Worm (Caenorhabditis elegans) whole organism, L2 larva: ENCODE data around the gene Y69A2AR.24.

Source experiments
- Y55F3AM.14 ChIP-seq: fragments of 200-800 bp; sonication (Bioruptor generic); optimal IDR thresholded peaks from 2 replicates; lab custom pipeline; 2018; ENCODE audit warnings: mild to moderate bottlenecking, missing genetic modification characterization, missing compliant biosample characterization
- ama-1 ChIP-seq: fragments of 150-350 bp; optimal IDR thresholded peaks from 2 replicates; lab custom pipeline; 2018; ENCODE audit warnings: inconsistent platforms
- crh-2 ChIP-seq: sonication (generic microtip); optimal IDR thresholded peaks from 2 replicates; lab custom pipeline; 2017; ENCODE audit warnings: missing biosample characterization, missing genetic modification characterization
- egl-27 ChIP-seq: sonication (generic microtip); optimal IDR thresholded peaks from 3 replicates; lab custom pipeline; 2017; ENCODE audit warnings: missing biosample characterization, missing genetic modification reagents, missing genetic modification characterization
- gmeb-1 ChIP-seq: fragments of 150-350 bp; optimal IDR thresholded peaks from 2 replicates; lab custom pipeline; 2014; ENCODE audit warnings: missing biosample characterization, missing genetic modification characterization
- lin-11 ChIP-seq: fragments of 150-350 bp; sonication (generic microtip); optimal IDR thresholded peaks from 2 replicates; lab custom pipeline; 2014; ENCODE audit warnings: missing biosample characterization, missing genetic modification characterization, inconsistent platforms, mixed read lengths
- lin-39 ChIP-seq: fragments of 150-350 bp; optimal IDR thresholded peaks from 2 replicates; lab custom pipeline; 2014; ENCODE audit warnings: missing biosample characterization, missing genetic modification reagents, missing genetic modification characterization
- lsy-2 ChIP-seq, 2 experiments: fragments of 150-350 bp in 1 of 2; sonication (generic microtip) in 1 of 2; optimal IDR thresholded peaks; 2 replicates each; lab custom pipeline; 2014 to 2017; ENCODE audit warnings: missing biosample characterization in 2 of 2, missing genetic modification characterization in 2 of 2
- nhr-11 ChIP-seq: fragments of 150-350 bp; optimal IDR thresholded peaks from 2 replicates; lab custom pipeline; 2014; ENCODE audit warnings: missing biosample characterization, missing genetic modification characterization
- nhr-12 ChIP-seq: fragments of 150-350 bp; optimal IDR thresholded peaks from 2 replicates; lab custom pipeline; 2014; ENCODE audit warnings: missing biosample characterization, missing genetic modification characterization
- nhr-21 ChIP-seq: fragments of 150-350 bp; optimal IDR thresholded peaks from 2 replicates; lab custom pipeline; 2014; ENCODE audit warnings: missing biosample characterization, missing genetic modification characterization
- nhr-23 ChIP-seq: fragments of 150-350 bp; optimal IDR thresholded peaks from 2 replicates; lab custom pipeline; 2014; ENCODE audit warnings: missing biosample characterization, missing genetic modification reagents, missing genetic modification characterization
- nhr-6 ChIP-seq: fragments of 150-350 bp; optimal IDR thresholded peaks from 2 replicates; lab custom pipeline; 2014; ENCODE audit warnings: missing biosample characterization, missing genetic modification characterization
- peb-1 ChIP-seq: fragments of 150-350 bp; optimal IDR thresholded peaks from 2 replicates; lab custom pipeline; 2014; ENCODE audit warnings: missing biosample characterization, missing genetic modification characterization
- sem-4 ChIP-seq: fragments of 150-350 bp; optimal IDR thresholded peaks from 2 replicates; lab custom pipeline; 2014; ENCODE audit warnings: missing biosample characterization, missing genetic modification reagents, missing genetic modification characterization
- unc-62 ChIP-seq: fragments of 150-350 bp; optimal IDR thresholded peaks from 2 replicates; lab custom pipeline; 2014; ENCODE audit warnings: missing biosample characterization, missing genetic modification reagents, missing genetic modification characterization
- zag-1 ChIP-seq: fragments of 150-350 bp; optimal IDR thresholded peaks from 2 replicates; lab custom pipeline; 2014; ENCODE audit warnings: missing biosample characterization, missing genetic modification characterization
- ztf-1 ChIP-seq: fragments of 200-800 bp; sonication (Bioruptor generic); conservative IDR thresholded peaks from 2 replicates; pipeline ENCODE4 v1.3.6; 2022; ENCODE audit warnings: missing genetic modification characterization, missing compliant biosample characterization
- ztf-11 ChIP-seq: sonication (generic microtip); optimal IDR thresholded peaks from 2 replicates; lab custom pipeline; 2017; ENCODE audit warnings: missing biosample characterization, missing genetic modification characterization

The Y69A2AR.24 gene

DNA sequence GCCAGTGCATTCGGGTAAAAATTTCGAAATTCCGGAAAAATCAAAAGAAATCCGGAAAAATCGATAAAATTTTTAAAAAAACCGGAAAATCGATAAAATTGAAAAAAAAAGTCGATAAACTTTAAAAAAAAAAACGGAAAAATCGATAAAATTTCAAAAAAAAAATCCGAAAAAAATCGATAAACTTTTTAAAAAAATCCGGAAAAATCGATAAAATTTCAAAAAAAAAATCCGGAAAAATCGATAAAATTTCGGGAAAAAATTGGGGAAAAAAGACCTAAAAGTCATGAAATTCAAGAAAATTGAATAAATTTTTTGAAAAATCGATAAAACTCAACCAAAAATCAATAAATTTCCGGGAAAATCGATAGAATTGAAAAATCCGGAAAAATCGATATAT, 37.0 kb downstream of the Y69A2AR.24 start:
- TF ChIP-seq peb-1 (tag; lab: Kevin White, UChicago) (no peak), zag-1 (tag; lab: Kevin White, UChicago) (no peak), nhr-23 (no peak), nhr-21 (tag; lab: Kevin White, UChicago) (no peak), lin-11 (no peak), nhr-6 (tag; lab: Kevin White, UChicago) (no peak), ztf-1 (GFP tag; lab: Robert Waterston, UW) (no peak), lin-39 (no peak), crh-2 (no peak), egl-27 (tag; lab: Kevin White, UChicago) (no peak), ztf-11 (no peak), lsy-2 (tag; optimal IDR thresholded peaks at IDR 0.05; lab: Kevin White, UChicago) (no peak), unc-62 (GFP tag; lab: Kevin White, UChicago) (no peak), sem-4 (tag; lab: Kevin White, UChicago) (no peak), nhr-12 (tag; lab: Kevin White, UChicago) (no peak), Y55F3AM.14 (GFP tag; lab: Kevin White, UChicago) (no peak), ama-1 (lab: Kevin White, UChicago) (no peak), gmeb-1 (tag; lab: Kevin White, UChicago) (no peak), nhr-11 (tag; lab: Kevin White, UChicago) (no peak)
